Fruit fly (Drosophila melanogaster) whole organism, embryonic: Measurements from ENCODE around the gene dia.
A peak's percentile ranks its signal among the peaks of the same experiment; 100 is the strongest.

Experiments
- Adf1 ChIP-seq: fragments of 200-800 bp; sonication (Bioruptor generic); IDR thresholded peaks from 2 replicates; pipeline ENCODE4 v1.3.6; 2022; ENCODE audit warnings: missing biosample characterization, missing genetic modification characterization
- Awh ChIP-seq: fragments of 200-800 bp; sonication (Bioruptor generic); IDR thresholded peaks from 2 replicates; pipeline ENCODE4, ENCODE4 v1.3.6; 2022; ENCODE audit warnings: missing biosample characterization, missing genetic modification characterization
- CG10321 ChIP-seq: fragments of 200-800 bp; sonication (Bioruptor generic); IDR thresholded peaks from 2 replicates; pipeline ENCODE4 v1.3.6; 2022; ENCODE audit warnings: missing biosample characterization, missing genetic modification characterization
- CG11247 ChIP-seq: fragments of 200-800 bp; sonication (Bioruptor generic); IDR thresholded peaks from 2 replicates; pipeline ENCODE4 v1.3.6; 2022; ENCODE audit warnings: missing biosample characterization, missing genetic modification characterization
- CG11560 ChIP-seq: fragments of 200-800 bp; sonication (Bioruptor generic); IDR thresholded peaks from 3 replicates; pipeline ENCODE4 v1.3.6; 2022; ENCODE audit warnings: missing biosample characterization, missing genetic modification characterization
- CG13296 ChIP-seq: fragments of 200-800 bp; sonication (Bioruptor generic); optimal IDR thresholded peaks from 3 replicates; lab custom pipeline; 2018; ENCODE audit warnings: missing biosample characterization, mild to moderate bottlenecking, missing genetic modification characterization
- CG13424 ChIP-seq: fragments of 200-800 bp; sonication (Bioruptor generic); optimal IDR thresholded peaks from 2 replicates; lab custom pipeline; 2019; ENCODE audit warnings: missing biosample characterization, mild to moderate bottlenecking, missing genetic modification characterization, moderate library complexity
- CG14710 ChIP-seq: fragments of 200-800 bp; sonication (Bioruptor generic); optimal IDR thresholded peaks from 3 replicates; lab custom pipeline; 2019; ENCODE audit warnings: missing biosample characterization, mild to moderate bottlenecking, missing genetic modification characterization, moderate library complexity
- CG14860 ChIP-seq: fragments of 200-800 bp; sonication (Bioruptor generic); IDR thresholded peaks from 3 replicates; pipeline ENCODE4 v1.3.6; 2022; ENCODE audit warnings: missing biosample characterization, missing genetic modification characterization; ENCODE audit not compliant: partially characterized antibody
- CG15601 ChIP-seq: fragments of 200-800 bp; sonication (Bioruptor generic); optimal IDR thresholded peaks from 3 replicates; lab custom pipeline; 2019; ENCODE audit warnings: missing biosample characterization, mild to moderate bottlenecking, missing genetic modification characterization, moderate library complexity
- CG17186 ChIP-seq: fragments of 200-800 bp; sonication (Bioruptor generic); optimal IDR thresholded peaks from 3 replicates; lab custom pipeline; 2017; ENCODE audit warnings: missing biosample characterization, missing genetic modification reagents, missing genetic modification characterization
- CG17568 ChIP-seq: fragments of 200-800 bp; sonication (Bioruptor generic); optimal IDR thresholded peaks from 2 replicates; lab custom pipeline; 2018; ENCODE audit warnings: missing biosample characterization, mild to moderate bottlenecking, missing genetic modification characterization, moderate library complexity
- CG18011 ChIP-seq: fragments of 200-800 bp; sonication (Bioruptor generic); optimal IDR thresholded peaks from 2 replicates; lab custom pipeline; 2017; ENCODE audit warnings: missing biosample characterization, missing genetic modification characterization, mild to moderate bottlenecking, moderate library complexity, missing genotype
- CG31441 ChIP-seq: fragments of 200-800 bp; sonication (Bioruptor generic); IDR thresholded peaks from 2 replicates; pipeline ENCODE4 v1.3.6; 2022; ENCODE audit warnings: missing biosample characterization, missing genetic modification characterization
- CG32532 ChIP-seq: fragments of 200-800 bp; sonication (Bioruptor generic); IDR thresholded peaks from 2 replicates; pipeline ENCODE4 v1.3.6; 2022; ENCODE audit warnings: missing biosample characterization, missing genetic modification characterization
- CG33213 ChIP-seq: fragments of 200-800 bp; sonication (Bioruptor generic); optimal IDR thresholded peaks from 3 replicates; lab custom pipeline; 2016; ENCODE audit warnings: missing biosample characterization, missing genetic modification characterization
- CG6254 ChIP-seq: fragments of 200-800 bp; sonication (Bioruptor generic); optimal IDR thresholded peaks from 3 replicates; lab custom pipeline; 2017; ENCODE audit warnings: mild to moderate bottlenecking, missing biosample characterization, missing genetic modification reagents, missing genetic modification characterization
- CG7839 ChIP-seq: fragments of 200-800 bp; sonication (Bioruptor generic); optimal IDR thresholded peaks from 3 replicates; lab custom pipeline; 2018; ENCODE audit warnings: missing biosample characterization, mild to moderate bottlenecking, missing genetic modification characterization, moderate library complexity
- CG8388 ChIP-seq: fragments of 200-800 bp; sonication (Bioruptor generic); optimal IDR thresholded peaks from 2 replicates; lab custom pipeline; 2019; ENCODE audit warnings: missing biosample characterization, mild to moderate bottlenecking, missing genetic modification characterization, moderate library complexity
- CG9932 ChIP-seq: fragments of 200-800 bp; sonication (Bioruptor generic); IDR thresholded peaks from 2 replicates; pipeline ENCODE4 v1.3.6; 2022; ENCODE audit warnings: missing biosample characterization, missing genetic modification characterization
- Dad ChIP-seq: fragments of 200-800 bp; sonication (Bioruptor generic); optimal IDR thresholded peaks from 3 replicates; lab custom pipeline; 2016; ENCODE audit warnings: missing biosample characterization, missing genetic modification characterization
- Ets97D ChIP-seq: fragments of 200-800 bp; sonication (Bioruptor generic); optimal IDR thresholded peaks from 3 replicates; lab custom pipeline; 2016; ENCODE audit warnings: missing biosample characterization, missing genetic modification characterization
- H2.0 ChIP-seq: fragments of 200-800 bp; sonication (Bioruptor generic); IDR thresholded peaks from 2 replicates; pipeline ENCODE4 v1.3.6; 2022; ENCODE audit warnings: missing biosample characterization, missing genetic modification characterization
- HHEX ChIP-seq: fragments of 200-800 bp; sonication (Bioruptor generic); optimal IDR thresholded peaks from 3 replicates; lab custom pipeline; 2017; ENCODE audit warnings: missing biosample characterization, mild to moderate bottlenecking, missing genetic modification characterization, missing genetic modification reagents
- HLH3B ChIP-seq: fragments of 200-800 bp; sonication (Bioruptor generic); IDR thresholded peaks from 2 replicates; pipeline ENCODE4 v1.3.6; 2022; ENCODE audit warnings: missing biosample characterization, missing genetic modification characterization
- Hr78 ChIP-seq, 2 experiments: fragments of 200-800 bp in 1 of 2; fragments of >200 bp in 1 of 2; sonication (Bioruptor generic) in 1 of 2; optimal IDR thresholded peaks; 2 replicates each; lab custom pipeline; 2017 to 2019; ENCODE audit warnings: missing biosample characterization in 2 of 2, missing genetic modification characterization in 2 of 2, mild to moderate bottlenecking in 1 of 2, moderate library complexity in 1 of 2
- Mad ChIP-seq: fragments of 200-800 bp; sonication (Bioruptor generic); optimal IDR thresholded peaks from 2 replicates; lab custom pipeline; 2016; ENCODE audit warnings: missing biosample characterization, missing genetic modification characterization
- Neu2 ChIP-seq: fragments of 200-800 bp; sonication (Bioruptor generic); optimal IDR thresholded peaks from 3 replicates; lab custom pipeline; 2016; ENCODE audit warnings: missing biosample characterization, missing genetic modification characterization, borderline replicate concordance
- Poxn ChIP-seq: fragments of 200-800 bp; sonication (Bioruptor generic); IDR thresholded peaks from 2 replicates; pipeline ENCODE4 v1.3.6; 2022; ENCODE audit warnings: missing biosample characterization, missing genetic modification characterization
- Usf ChIP-seq: fragments of 200-800 bp; sonication (Bioruptor generic); optimal IDR thresholded peaks from 2 replicates; lab custom pipeline; 2017; ENCODE audit warnings: missing genotype, missing biosample characterization, missing genetic modification characterization
- aop ChIP-seq: fragments of 200-800 bp; sonication (Bioruptor generic); IDR thresholded peaks from 2 replicates; pipeline ENCODE4 v1.3.6; 2022; ENCODE audit warnings: missing biosample characterization, missing genetic modification characterization
- dan ChIP-seq: fragments of 200-800 bp; sonication (Bioruptor generic); IDR thresholded peaks from 2 replicates; pipeline ENCODE4 v1.3.6; 2022; ENCODE audit warnings: missing biosample characterization, missing genetic modification characterization
- en ChIP-seq: fragments of 200-800 bp; sonication (Bioruptor generic); optimal IDR thresholded peaks from 2 replicates; lab custom pipeline; 2016; ENCODE audit warnings: missing biosample characterization, missing genetic modification characterization
- eyg ChIP-seq: fragments of 200-800 bp; sonication (Bioruptor generic); optimal IDR thresholded peaks from 3 replicates; lab custom pipeline; 2016; ENCODE audit warnings: missing biosample characterization, missing genetic modification characterization
- hb ChIP-seq: fragments of 200-800 bp; sonication (Bioruptor generic); IDR thresholded peaks from 3 replicates; pipeline ENCODE4 v1.3.6; 2022; ENCODE audit warnings: missing biosample characterization, missing genetic modification characterization; ENCODE audit not compliant: partially characterized antibody
- jumu ChIP-seq: fragments of 200-800 bp; sonication (Bioruptor generic); optimal IDR thresholded peaks from 3 replicates; lab custom pipeline; 2016; ENCODE audit warnings: missing biosample characterization, missing genetic modification characterization
- klu ChIP-seq: fragments of 200-800 bp; sonication (Bioruptor generic); IDR thresholded peaks from 2 replicates; pipeline ENCODE4 v1.3.6; 2022; ENCODE audit warnings: missing biosample characterization, missing genetic modification characterization
- lab ChIP-seq: fragments of 200-800 bp; sonication (Bioruptor generic); optimal IDR thresholded peaks from 3 replicates; lab custom pipeline; 2017; ENCODE audit warnings: missing biosample characterization, missing genetic modification characterization, mild to moderate bottlenecking, moderate library complexity, missing genetic modification reagents
- lov ChIP-seq, 2 experiments: fragments of 200-800 bp in 1 of 2; fragments of >200 bp in 1 of 2; sonication (Bioruptor generic) in 1 of 2; IDR thresholded peaks in 1 of 2; optimal IDR thresholded peaks in 1 of 2; 2 replicates in 1 of 2; 3 replicates in 1 of 2; pipeline versions ENCODE4 v1.3.6 to Lab custom; 2017 to 2022; ENCODE audit warnings: missing biosample characterization in 1 of 2, missing genetic modification characterization in 1 of 2
- mld ChIP-seq: fragments of 200-800 bp; sonication (Bioruptor generic); IDR thresholded peaks from 3 replicates; pipeline ENCODE4 v1.3.6; 2022; ENCODE audit warnings: missing biosample characterization, missing genetic modification characterization; ENCODE audit not compliant: partially characterized antibody
- pum ChIP-seq: fragments of 200-800 bp; sonication (Bioruptor generic); optimal IDR thresholded peaks from 2 replicates; lab custom pipeline; 2016; ENCODE audit warnings: missing biosample characterization, missing genetic modification characterization
- pzg ChIP-seq: fragments of 200-800 bp; sonication (Bioruptor generic); optimal IDR thresholded peaks from 3 replicates; lab custom pipeline; 2018; ENCODE audit warnings: missing biosample characterization, mild to moderate bottlenecking, missing genetic modification characterization, moderate library complexity
- salm ChIP-seq: fragments of 200-800 bp; sonication (Bioruptor generic); optimal IDR thresholded peaks from 2 replicates; lab custom pipeline; 2018; ENCODE audit warnings: missing biosample characterization, mild to moderate bottlenecking, missing genetic modification characterization
- slp2 ChIP-seq: fragments of 200-800 bp; sonication (Bioruptor generic); optimal IDR thresholded peaks from 2 replicates; lab custom pipeline; 2016; ENCODE audit warnings: missing biosample characterization, missing genetic modification characterization
- sna ChIP-seq: fragments of 200-800 bp; sonication (Bioruptor generic); IDR thresholded peaks from 2 replicates; pipeline ENCODE4 v1.3.6; 2022; ENCODE audit warnings: missing biosample characterization, missing genetic modification characterization; ENCODE audit not compliant: partially characterized antibody
- sr ChIP-seq: fragments of 200-800 bp; sonication (Bioruptor generic); IDR thresholded peaks from 3 replicates; pipeline ENCODE4 v1.3.6; 2022; ENCODE audit warnings: missing biosample characterization, missing genetic modification characterization
- toy ChIP-seq: fragments of 200-800 bp; sonication (Bioruptor generic); IDR thresholded peaks from 2 replicates; pipeline ENCODE4 v1.3.6; 2022; ENCODE audit warnings: missing biosample characterization, missing genetic modification characterization
- zf30C ChIP-seq: fragments of 200-800 bp; sonication (Bioruptor generic); optimal IDR thresholded peaks from 3 replicates; lab custom pipeline; 2018; ENCODE audit warnings: missing biosample characterization, mild to moderate bottlenecking, missing genetic modification characterization

dia gene

DNA sequence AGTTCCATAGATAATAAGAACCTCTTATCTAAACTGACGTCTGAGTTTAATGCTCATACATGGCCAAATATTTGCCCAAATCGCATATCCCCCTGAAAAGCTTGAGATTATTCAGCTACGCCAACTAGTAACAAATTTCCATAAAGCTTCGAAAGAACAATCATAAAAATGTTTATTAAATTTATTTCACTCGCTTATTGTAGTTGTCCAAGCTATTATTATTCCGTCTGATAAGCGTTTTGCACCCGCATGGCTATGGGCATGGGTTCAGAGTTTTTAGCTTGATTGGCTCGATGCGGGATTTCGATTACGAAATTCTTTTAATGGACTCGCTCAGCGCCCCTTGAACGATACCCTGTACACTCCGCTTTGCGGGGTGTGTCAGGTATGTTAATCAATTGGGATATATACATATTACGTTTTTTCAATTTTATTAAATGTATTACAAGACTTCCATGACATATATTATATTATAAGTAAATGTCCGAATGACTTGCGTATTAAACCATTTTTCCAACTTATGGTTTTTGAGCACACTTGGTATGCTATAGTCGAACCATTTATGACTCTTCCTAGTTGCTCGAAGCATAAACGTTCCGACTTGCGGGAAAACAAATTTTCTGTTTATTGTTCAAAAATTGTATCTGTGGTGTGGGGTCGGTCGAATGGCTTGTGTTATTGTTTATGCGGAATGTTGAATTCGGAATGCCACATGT lies 47.8 kb downstream of the dia start (continued):
- TF ChIP-seq Neu2 (GFP tag; lab: Kevin White, UChicago) (no peak), CG8388 (GFP tag; lab: Kevin White, UChicago) (peak; percentile 95), CG15601 (tag; lab: Kevin White, UChicago) (peak; percentile 89), HHEX (GFP tag; lab: Kevin White, UChicago) (peak; percentile 96), CG33213 (GFP tag; lab: Kevin White, UChicago) (peak; percentile 6), CG11560 (tag; lab: Robert Waterston, UW) (peak; percentile 87), sr (peak; percentile 71; the same call in 2 of the 3 replicates), zf30C (GFP tag; lab: Kevin White, UChicago) (no peak), toy (GFP tag; lab: Robert Waterston, UW) (peak; percentile 86), klu (GFP tag; lab: Robert Waterston, UW) (peak; percentile 91), CG14710 (peak; percentile 92), eyg (GFP tag; lab: Kevin White, UChicago) (no peak), Hr78 (GFP tag; optimal IDR thresholded peaks at IDR 0.05; lab: Kevin White, UChicago) (peak in 1 of 2 experiments; percentile 81), Ets97D (GFP tag; lab: Kevin White, UChicago) (peak; percentile 48), Mad (peak; percentile 90), sna (GFP tag; lab: Robert Waterston, UW) (peak; percentile 33; the same call in 1 of the 2 replicates), Usf (peak; percentile 90), Awh (GFP tag; lab: Robert Waterston, UW) (peak; percentile 93), CG9932 (GFP tag; lab: Robert Waterston, UW) (peak; percentile 95), CG18011 (GFP tag; lab: Kevin White, UChicago) (peak; percentile 87), salm (tag; lab: Kevin White, UChicago) (peak; percentile 92), mld (GFP tag; lab: Robert Waterston, UW) (peak; percentile 80; the same call in 2 of the 3 replicates), CG13424 (tag; lab: Kevin White, UChicago) (peak; percentile 95), CG10321 (GFP tag; lab: Robert Waterston, UW) (peak; percentile 73; the same call in 1 of the 2 replicates), CG13296 (peak; percentile 96), aop (GFP tag; lab: Robert Waterston, UW) (peak; percentile 73), CG17568 (peak; percentile 93), lov (optimal IDR thresholded peaks at IDR 0.05; lab: Kevin White, UChicago) (no peak), lov (GFP tag; IDR thresholded peaks at IDR 0.05; lab: Robert Waterston, UW) (peak; percentile 91), CG7839 (peak; percentile 97), pzg (GFP tag; lab: Kevin White, UChicago) (peak; percentile 22), CG31441 (GFP tag; lab: Robert Waterston, UW) (peak; percentile 97), slp2 (GFP tag; lab: Kevin White, UChicago) (peak; percentile 73), jumu (peak; percentile 69), pum (GFP tag; lab: Kevin White, UChicago) (no peak), CG6254 (GFP tag; lab: Kevin White, UChicago) (peak; percentile 88), hb (GFP tag; lab: Robert Waterston, UW) (peak; percentile 70; the same call in 2 of the 3 replicates), CG14860 (peak; percentile 87), H2.0 (GFP tag; lab: Robert Waterston, UW) (peak; percentile 93), CG17186 (GFP tag; lab: Kevin White, UChicago) (peak; percentile 54), lab (GFP tag; lab: Kevin White, UChicago) (peak; percentile 98), Dad (GFP tag; lab: Kevin White, UChicago) (peak; percentile 63), Poxn (GFP tag; lab: Robert Waterston, UW) (peak; percentile 87), dan (no peak; the same call in 1 of the 2 replicates), CG11247 (GFP tag; lab: Robert Waterston, UW) (peak; percentile 94), HLH3B (GFP tag; lab: Robert Waterston, UW) (peak; percentile 91), en (GFP tag; lab: Kevin White, UChicago) (peak; percentile 53), Adf1 (GFP tag; lab: Robert Waterston, UW) (peak; percentile 84), CG32532 (GFP tag; lab: Robert Waterston, UW) (peak; percentile 96)
